Fruit fly (Drosophila melanogaster) whole organism, adult: ENCODE measurements around the gene Gale.

Experiments
- CG11617 ChIP-seq: fragments of 200-800 bp; sonication (Bioruptor generic); optimal IDR thresholded peaks from 2 replicates; lab custom pipeline; 2017; ENCODE audit warnings: mild to moderate bottlenecking, missing biosample characterization, missing genetic modification reagents, missing genetic modification characterization
- CG33017 ChIP-seq: fragments of 200-800 bp; sonication (Bioruptor generic); optimal IDR thresholded peaks from 2 replicates; lab custom pipeline; 2018; ENCODE audit warnings: missing biosample characterization, mild to moderate bottlenecking, missing genetic modification characterization, moderate library complexity
- CG7045 ChIP-seq: fragments of 200-800 bp; sonication (Bioruptor generic); optimal IDR thresholded peaks from 2 replicates; lab custom pipeline; 2017; ENCODE audit warnings: missing biosample characterization, mild to moderate bottlenecking, missing genetic modification characterization
- Hr96 ChIP-seq: fragments of 200-800 bp; sonication (Bioruptor generic); optimal IDR thresholded peaks from 2 replicates; lab custom pipeline; 2016; ENCODE audit warnings: missing biosample characterization, missing genetic modification characterization
- cic ChIP-seq: fragments of 200-800 bp; sonication (Bioruptor generic); optimal IDR thresholded peaks from 2 replicates; lab custom pipeline; 2017; ENCODE audit warnings: missing biosample characterization, mild to moderate bottlenecking, missing genetic modification characterization, moderate library complexity
- cnc ChIP-seq, 2 experiments: fragments of >200 bp; optimal IDR thresholded peaks; 2 replicates each; lab custom pipeline; 2017
- toe ChIP-seq: fragments of 200-800 bp; sonication (Bioruptor generic); optimal IDR thresholded peaks from 2 replicates; lab custom pipeline; 2016; ENCODE audit warnings: missing biosample characterization, missing genetic modification characterization

DNA sequence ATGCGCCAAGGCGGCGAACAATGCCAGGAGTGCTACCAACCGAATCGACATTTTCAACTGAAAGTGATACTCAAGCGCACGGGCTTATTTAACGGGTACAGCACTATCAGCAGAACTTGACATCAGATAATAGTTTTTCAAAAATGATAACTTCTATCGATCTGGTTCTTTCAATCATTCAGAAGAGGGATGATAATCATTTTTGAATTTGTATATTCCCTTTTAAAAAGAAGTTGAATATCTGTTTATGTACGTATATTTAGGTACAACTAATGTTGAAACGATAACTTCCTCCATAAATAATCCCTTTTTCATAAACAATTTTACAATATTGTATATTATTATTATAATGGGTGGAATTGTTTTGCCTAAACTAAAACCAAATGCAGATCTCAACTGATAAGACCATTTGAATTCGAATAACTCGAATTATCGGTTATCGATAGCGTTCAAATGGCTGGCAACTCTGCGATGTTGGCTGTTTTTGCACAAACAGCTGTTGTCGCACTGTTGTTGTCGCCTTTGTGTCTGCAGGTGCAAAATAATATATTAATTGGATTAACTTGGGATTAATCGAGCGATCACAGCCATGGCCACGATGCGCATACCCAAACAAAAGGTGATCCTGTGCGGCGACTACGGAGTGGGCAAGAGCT, 41.8 kb downstream of the Gale start, which contains the start of the genes CG32483 and RabX6:
- no peak for TF ChIP-seq toe
- TF ChIP-seq CG11617: no peak
- no peak for TF ChIP-seq CG33017
- TF ChIP-seq Hr96 (GFP tag; lab: Kevin White, UChicago): no peak
- TF ChIP-seq cic (GFP tag; lab: Kevin White, UChicago): no peak
- no peak for TF ChIP-seq cnc (optimal IDR thresholded peaks at IDR 0.05; lab: Kevin White, UChicago)
- TF ChIP-seq CG7045 (GFP tag; lab: Kevin White, UChicago): no peak
